Fruit fly (Drosophila melanogaster) whole organism, embryonic: ENCODE results near the gene shv.

ENCODE experiments used
- ATbp ChIP-seq: fragments of 200-800 bp; sonication (Bioruptor generic); optimal IDR thresholded peaks from 2 replicates; lab custom pipeline; 2017; ENCODE audit warnings: missing biosample characterization, mild to moderate bottlenecking, missing genetic modification characterization, missing genetic modification reagents
- B-H2 ChIP-seq: fragments of 200-800 bp; sonication (Bioruptor generic); optimal IDR thresholded peaks from 2 replicates; lab custom pipeline; 2018; ENCODE audit warnings: missing biosample characterization, mild to moderate bottlenecking, missing genetic modification characterization
- Blimp-1 ChIP-seq: fragments of 200-800 bp; sonication (Bioruptor generic); optimal IDR thresholded peaks from 3 replicates; lab custom pipeline; 2018; ENCODE audit warnings: missing biosample characterization, missing genetic modification characterization, mild to moderate bottlenecking, moderate library complexity, missing genetic modification reagents
- C15 ChIP-seq: fragments of 200-800 bp; sonication (Bioruptor generic); IDR thresholded peaks from 3 replicates; pipeline ENCODE4 v1.3.6; 2022; ENCODE audit warnings: missing biosample characterization, missing genetic modification characterization
- CG10462 ChIP-seq: fragments of 200-800 bp; sonication (Bioruptor generic); optimal IDR thresholded peaks from 2 replicates; lab custom pipeline; 2016; ENCODE audit warnings: missing biosample characterization, missing genetic modification characterization
- CG10543 ChIP-seq: fragments of 200-800 bp; sonication (Bioruptor generic); optimal IDR thresholded peaks from 3 replicates; lab custom pipeline; 2017; ENCODE audit warnings: missing biosample characterization, mild to moderate bottlenecking, missing genetic modification characterization, moderate library complexity
- CG10565 ChIP-seq: fragments of 200-800 bp; sonication (Bioruptor generic); optimal IDR thresholded peaks from 3 replicates; lab custom pipeline; 2016; ENCODE audit warnings: missing biosample characterization, mild to moderate bottlenecking, missing genetic modification characterization
- CG11696 ChIP-seq: fragments of 200-800 bp; sonication (Bioruptor generic); IDR thresholded peaks from 2 replicates; pipeline ENCODE4 v1.3.6; 2022; ENCODE audit warnings: missing biosample characterization, missing genetic modification characterization
- CG12155 ChIP-seq: fragments of 200-800 bp; sonication (Bioruptor generic); optimal IDR thresholded peaks from 3 replicates; lab custom pipeline; 2016; ENCODE audit warnings: missing biosample characterization, missing genetic modification characterization
- CG13123 ChIP-seq: fragments of 200-800 bp; sonication (Bioruptor generic); optimal IDR thresholded peaks from 2 replicates; lab custom pipeline; 2016; ENCODE audit warnings: missing biosample characterization, missing genetic modification characterization
- CG16863 ChIP-seq: fragments of 200-800 bp; sonication (Bioruptor generic); optimal IDR thresholded peaks from 3 replicates; lab custom pipeline; 2016; ENCODE audit warnings: missing biosample characterization, missing genetic modification characterization
- CG17361 ChIP-seq: fragments of 200-800 bp; sonication (Bioruptor generic); IDR thresholded peaks from 3 replicates; pipeline ENCODE4 v1.3.6; 2022; ENCODE audit warnings: missing biosample characterization, missing genetic modification characterization
- CG17385 ChIP-seq: fragments of 200-800 bp; sonication (Bioruptor generic); optimal IDR thresholded peaks from 3 replicates; lab custom pipeline; 2018; ENCODE audit warnings: missing biosample characterization, mild to moderate bottlenecking, missing genetic modification characterization
- CG17829 ChIP-seq: fragments of 200-800 bp; optimal IDR thresholded peaks from 2 replicates; lab custom pipeline; 2019; ENCODE audit warnings: missing biosample characterization, mild to moderate bottlenecking, missing genetic modification characterization, moderate library complexity
- CG30403 ChIP-seq: fragments of 200-800 bp; sonication (Bioruptor generic); optimal IDR thresholded peaks from 3 replicates; lab custom pipeline; 2016; ENCODE audit warnings: missing biosample characterization, missing genetic modification characterization
- CG30431 ChIP-seq: fragments of 200-800 bp; sonication (Bioruptor generic); optimal IDR thresholded peaks from 2 replicates; lab custom pipeline; 2017; ENCODE audit warnings: missing biosample characterization, missing genetic modification characterization
- CG4854 ChIP-seq: fragments of 200-800 bp; sonication (Bioruptor generic); optimal IDR thresholded peaks from 2 replicates; lab custom pipeline; 2016; ENCODE audit warnings: missing biosample characterization, missing genetic modification characterization, inconsistent platforms
- CG6175 ChIP-seq: fragments of 200-800 bp; sonication (Bioruptor generic); IDR thresholded peaks from 3 replicates; pipeline ENCODE4 v1.3.6; 2022; ENCODE audit warnings: missing biosample characterization, missing genetic modification characterization
- CG7357 ChIP-seq: fragments of 200-800 bp; sonication (Bioruptor generic); IDR thresholded peaks from 3 replicates; pipeline ENCODE4 v1.3.6; 2022; ENCODE audit warnings: missing biosample characterization, missing genetic modification characterization
- CG7987 ChIP-seq: fragments of 200-800 bp; sonication (Bioruptor generic); optimal IDR thresholded peaks from 2 replicates; lab custom pipeline; 2018; ENCODE audit warnings: missing biosample characterization, mild to moderate bottlenecking, missing genetic modification characterization, moderate library complexity
- CG8359 ChIP-seq: fragments of 200-800 bp; sonication (Bioruptor generic); optimal IDR thresholded peaks from 2 replicates; lab custom pipeline; 2017; ENCODE audit warnings: missing biosample characterization, mild to moderate bottlenecking, missing genetic modification characterization, borderline replicate concordance
- Deaf1 ChIP-seq: fragments of 200-800 bp; optimal IDR thresholded peaks from 3 replicates; lab custom pipeline; 2019; ENCODE audit warnings: missing biosample characterization, mild to moderate bottlenecking, missing genetic modification characterization, moderate library complexity
- Dip2 ChIP-seq: fragments of 200-800 bp; sonication (Bioruptor generic); IDR thresholded peaks from 2 replicates; pipeline ENCODE4 v1.3.6; 2022; ENCODE audit warnings: missing biosample characterization, missing genetic modification characterization
- Drgx ChIP-seq: fragments of 200-800 bp; sonication (Bioruptor generic); IDR thresholded peaks from 2 replicates; pipeline ENCODE4 v1.3.6; 2022; ENCODE audit warnings: missing biosample characterization, missing genetic modification characterization
- HLHmδ ChIP-seq: fragments of 200-800 bp; sonication (Bioruptor generic); optimal IDR thresholded peaks from 2 replicates; lab custom pipeline; 2018; ENCODE audit warnings: missing biosample characterization, mild to moderate bottlenecking, missing genetic modification characterization, moderate library complexity
- HmgD ChIP-seq: fragments of 200-800 bp; sonication (Bioruptor generic); optimal IDR thresholded peaks from 3 replicates; lab custom pipeline; 2016; ENCODE audit warnings: missing biosample characterization, missing genetic modification characterization
- Hr39 ChIP-seq: fragments of >200 bp; optimal IDR thresholded peaks from 2 replicates; lab custom pipeline; 2017
- NC2α ChIP-seq: fragments of 200-800 bp; sonication (Bioruptor generic); optimal IDR thresholded peaks from 2 replicates; lab custom pipeline; 2016; ENCODE audit warnings: missing biosample characterization, missing genetic modification characterization
- Rx ChIP-seq: fragments of 200-800 bp; sonication (Bioruptor generic); IDR thresholded peaks from 2 replicates; pipeline ENCODE4 v1.3.6; 2022; ENCODE audit warnings: missing biosample characterization, missing genetic modification characterization
- Spps ChIP-seq: fragments of 200-800 bp; sonication (Bioruptor generic); optimal IDR thresholded peaks from 2 replicates; lab custom pipeline; 2018; ENCODE audit warnings: missing biosample characterization, mild to moderate bottlenecking, missing genetic modification characterization
- Ssrp ChIP-seq: fragments of 200-800 bp; sonication (Bioruptor generic); optimal IDR thresholded peaks from 2 replicates; lab custom pipeline; 2018; ENCODE audit warnings: missing biosample characterization, mild to moderate bottlenecking, missing genetic modification characterization, moderate library complexity
- al ChIP-seq: fragments of 200-800 bp; sonication (Bioruptor generic); IDR thresholded peaks from 2 replicates; pipeline ENCODE4 v1.3.6; 2022; ENCODE audit warnings: missing biosample characterization, missing genetic modification characterization
- ara ChIP-seq: fragments of 200-800 bp; sonication (Bioruptor generic); IDR thresholded peaks from 2 replicates; pipeline ENCODE4 v1.3.6; 2022; ENCODE audit warnings: missing biosample characterization, missing genetic modification characterization
- croc ChIP-seq: fragments of 200-800 bp; sonication (Bioruptor generic); conservative IDR thresholded peaks from 3 replicates; pipeline ENCODE4 v1.3.6; 2022; ENCODE audit warnings: missing biosample characterization, missing genetic modification characterization
- dan ChIP-seq: fragments of 200-800 bp; sonication (Bioruptor generic); IDR thresholded peaks from 2 replicates; pipeline ENCODE4 v1.3.6; 2022; ENCODE audit warnings: missing biosample characterization, missing genetic modification characterization
- fd102C ChIP-seq: fragments of 200-800 bp; sonication (Bioruptor generic); optimal IDR thresholded peaks from 2 replicates; lab custom pipeline; 2018; ENCODE audit warnings: missing biosample characterization, mild to moderate bottlenecking, missing genetic modification characterization, moderate library complexity
- fd64A ChIP-seq: fragments of 200-800 bp; sonication (Bioruptor generic); optimal IDR thresholded peaks from 3 replicates; lab custom pipeline; 2018; ENCODE audit warnings: missing biosample characterization, mild to moderate bottlenecking, missing genetic modification characterization
- fd96Cb ChIP-seq: fragments of 200-800 bp; sonication (Bioruptor generic); optimal IDR thresholded peaks from 2 replicates; lab custom pipeline; 2018; ENCODE audit warnings: missing biosample characterization, mild to moderate bottlenecking, missing genetic modification characterization, moderate library complexity
- ftz-f1 ChIP-seq: fragments of 200-800 bp; sonication (Bioruptor generic); optimal IDR thresholded peaks from 2 replicates; lab custom pipeline; 2016; ENCODE audit warnings: missing biosample characterization, missing genetic modification characterization
- gcm2 ChIP-seq: fragments of 200-800 bp; sonication (Bioruptor generic); optimal IDR thresholded peaks from 2 replicates; lab custom pipeline; 2016; ENCODE audit warnings: missing biosample characterization, missing genetic modification characterization
- gt ChIP-seq: fragments of 200-800 bp; sonication (Bioruptor generic); IDR thresholded peaks from 2 replicates; pipeline ENCODE4 v1.3.6; 2022; ENCODE audit warnings: missing biosample characterization, missing genetic modification characterization
- h ChIP-seq: fragments of >200 bp; optimal IDR thresholded peaks from 2 replicates; lab custom pipeline; 2017
- klu ChIP-seq: fragments of 200-800 bp; sonication (Bioruptor generic); IDR thresholded peaks from 2 replicates; pipeline ENCODE4 v1.3.6; 2022; ENCODE audit warnings: missing biosample characterization, missing genetic modification characterization
- lbe ChIP-seq: fragments of 200-800 bp; sonication (Bioruptor generic); optimal IDR thresholded peaks from 2 replicates; lab custom pipeline; 2016; ENCODE audit warnings: missing biosample characterization, mild to moderate bottlenecking, missing genetic modification characterization
- lmd ChIP-seq: fragments of 200-800 bp; sonication (Bioruptor generic); IDR thresholded peaks from 2 replicates; pipeline ENCODE4 v1.3.6; 2022; ENCODE audit warnings: missing biosample characterization, missing genetic modification characterization
- pb ChIP-seq: fragments of 200-800 bp; sonication (Bioruptor generic); optimal IDR thresholded peaks from 3 replicates; lab custom pipeline; 2016; ENCODE audit warnings: missing biosample characterization, missing genetic modification characterization
- psq ChIP-seq: fragments of 200-800 bp; sonication (Bioruptor generic); optimal IDR thresholded peaks from 2 replicates; lab custom pipeline; 2017; ENCODE audit warnings: missing biosample characterization, missing genetic modification characterization
- sisA ChIP-seq: fragments of 200-800 bp; sonication (Bioruptor generic); IDR thresholded peaks from 2 replicates; pipeline ENCODE4 v1.3.6; 2022; ENCODE audit warnings: missing biosample characterization, missing genetic modification characterization
- ssp ChIP-seq: fragments of 200-800 bp; sonication (Bioruptor generic); IDR thresholded peaks from 2 replicates; pipeline ENCODE4 v1.3.6; 2022; ENCODE audit warnings: missing biosample characterization, missing genetic modification characterization
- tgo ChIP-seq: fragments of 200-800 bp; sonication (Bioruptor generic); IDR thresholded peaks from 3 replicates; pipeline ENCODE4 v1.3.6; 2022; ENCODE audit warnings: missing biosample characterization, missing genetic modification characterization
- tup ChIP-seq: fragments of 200-800 bp; sonication (Bioruptor generic); optimal IDR thresholded peaks from 2 replicates; lab custom pipeline; 2016; ENCODE audit warnings: missing biosample characterization, mild to moderate bottlenecking, missing genetic modification characterization, moderate library complexity

The shv gene

DNA sequence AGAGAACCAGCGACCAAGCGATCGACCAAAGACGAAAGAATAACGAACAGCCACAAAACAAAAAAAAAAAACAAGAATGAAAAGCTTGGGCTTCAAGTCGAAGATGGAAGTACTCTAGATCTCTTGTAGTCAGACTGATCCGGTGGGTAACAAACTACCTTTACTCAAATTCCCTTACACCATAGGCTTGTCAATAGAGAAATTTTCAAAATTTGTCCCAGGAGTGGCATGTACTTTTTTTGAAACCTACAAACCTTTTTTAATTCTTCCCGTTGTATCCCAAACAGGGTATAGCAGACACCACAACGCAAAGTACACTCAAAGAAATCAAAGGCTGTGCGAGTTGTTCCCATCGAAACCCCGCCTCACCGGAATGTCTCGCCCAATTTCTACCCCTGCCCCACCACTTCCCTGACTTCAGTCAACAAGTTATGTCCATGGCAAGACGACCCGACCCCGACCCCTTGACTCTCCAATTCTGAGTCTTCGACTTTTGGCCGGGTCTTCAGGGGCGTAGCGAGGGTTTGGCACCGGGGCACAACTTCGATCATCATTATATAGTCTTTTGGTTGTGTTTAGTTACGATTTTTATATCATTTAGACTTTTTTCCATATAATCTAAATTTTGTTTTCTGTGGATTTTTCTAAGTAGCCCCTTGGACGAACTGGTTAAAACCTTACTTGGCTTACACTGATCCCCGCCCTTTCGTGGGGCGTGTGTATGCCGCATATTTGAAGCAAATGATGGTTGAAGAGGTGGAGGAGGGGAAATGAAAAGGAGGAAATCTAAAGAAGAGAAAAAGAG, 23.0 kb upstream of the shv start (continued):
- TF ChIP-seq CG16863 (GFP tag; lab: Kevin White, UChicago) (peak; percentile 57), CG8359 (GFP tag; lab: Kevin White, UChicago) (no peak), croc (GFP tag; lab: Robert Waterston, UW) (peak; percentile 33; the same call in 1 of the 3 replicates), gcm2 (no peak), Hr39 (no peak), CG30403 (GFP tag; lab: Kevin White, UChicago) (peak; percentile 71), ara (peak; percentile 58; the same call in 1 of the 2 replicates), CG4854 (GFP tag; lab: Kevin White, UChicago) (peak; percentile 12), Drgx (GFP tag; lab: Robert Waterston, UW) (peak; percentile 58), CG17361 (GFP tag; lab: Robert Waterston, UW) (peak; percentile 64), C15 (GFP tag; lab: Robert Waterston, UW) (no peak), klu (GFP tag; lab: Robert Waterston, UW) (no peak), lbe (peak; percentile 91), CG17385 (GFP tag; lab: Kevin White, UChicago) (no peak), ftz-f1 (GFP tag; lab: Kevin White, UChicago) (no peak), h (lab: Kevin White, UChicago) (no peak), HmgD (GFP tag; lab: Kevin White, UChicago) (no peak), CG7987 (GFP tag; lab: Kevin White, UChicago) (no peak), Ssrp (tag; lab: Kevin White, UChicago) (peak; percentile 36), Spps (tag; lab: Kevin White, UChicago) (peak; percentile 39), HLHmδ (GFP tag; lab: Kevin White, UChicago) (no peak), ssp (GFP tag; lab: Robert Waterston, UW) (peak; percentile 25; the same call in 1 of the 2 replicates), sisA (GFP tag; lab: Robert Waterston, UW) (peak; percentile 47), fd102C (GFP tag; lab: Kevin White, UChicago) (no peak), CG10543 (GFP tag; lab: Kevin White, UChicago) (no peak), dan (GFP tag; lab: Robert Waterston, UW) (0 out of 2 replicates have a peak, but pooled peaks have one; percentile 45), CG13123 (GFP tag; lab: Kevin White, UChicago) (no peak), Deaf1 (tag; lab: Kevin White, UChicago) (no peak), CG10462 (GFP tag; lab: Kevin White, UChicago) (no peak), tgo (peak; percentile 30; the same call in 1 of the 3 replicates), CG12155 (peak; percentile 44), ATbp (GFP tag; lab: Kevin White, UChicago) (peak; percentile 13), CG7357 (GFP tag; lab: Robert Waterston, UW) (peak; percentile 37; the same call in 2 of the 3 replicates), pb (GFP tag; lab: Kevin White, UChicago) (peak; percentile 33), tup (GFP tag; lab: Kevin White, UChicago) (no peak), CG17829 (tag; lab: Kevin White, UChicago) (peak; percentile 42), Rx (no peak), CG6175 (GFP tag; lab: Robert Waterston, UW) (no peak), Dip2 (GFP tag; lab: Robert Waterston, UW) (no peak), fd64A (no peak), Blimp-1 (GFP tag; lab: Kevin White, UChicago) (peak; percentile 59), CG10565 (no peak), gt (GFP tag; lab: Robert Waterston, UW) (0 out of 2 replicates have a peak, but pooled peaks have one; percentile 23), psq (GFP tag; lab: Kevin White, UChicago) (peak; percentile 24), lmd (peak; percentile 43; the same call in 1 of the 2 replicates), CG11696 (no peak), B-H2 (GFP tag; lab: Kevin White, UChicago) (no peak), fd96Cb (peak; percentile 62), al (peak; percentile 44), NC2α (GFP tag; lab: Kevin White, UChicago) (no peak), CG30431 (GFP tag; lab: Kevin White, UChicago) (peak; percentile 23)
